Worm (Caenorhabditis elegans) whole organism, L4/young adult: ENCODE data around the gene ZK418.13.
A peak's percentile ranks its signal among the peaks of the same experiment; 100 is the strongest.

Experiments used
- W03F9.2 ChIP-seq: fragments of 150-350 bp; optimal IDR thresholded peaks from 2 replicates; lab custom pipeline; 2014; ENCODE audit warnings: missing biosample characterization, missing genetic modification characterization
- dao-5 ChIP-seq: sonication (generic microtip); optimal IDR thresholded peaks from 2 replicates; lab custom pipeline; 2016; ENCODE audit warnings: missing genotype, missing genetic modification characterization, moderate library complexity, missing compliant biosample characterization
- him-1 ChIP-seq: sonication (generic microtip); optimal IDR thresholded peaks from 2 replicates; lab custom pipeline; 2016; ENCODE audit warnings: missing genotype, missing genetic modification reagents, missing genetic modification characterization, missing compliant biosample characterization

ZK418.13 gene

ce11 chrIII:7068520-7069113 is 7.7 kb downstream of the ZK418.13 start, which contains the start of the genes ubc-18 and R01H2.8:
TSS of gene ubc-18 (minus strand) at chrIII:7068570.
TSS of gene R01H2.8 (plus strand) at chrIII:7069063.
- TF ChIP-seq W03F9.2 (tag; lab: Kevin White, UChicago) (peak; percentile 34), dao-5 (tag; lab: Kevin White, UChicago) (no peak)

- TF ChIP-seq him-1 (no peak), dao-5 (tag; lab: Kevin White, UChicago) (no peak), W03F9.2 (tag; lab: Kevin White, UChicago) (no peak)
These were observed 8.8 kb downstream of the ZK418.13 start, which contains the start of gene ger-1 for ce11 chrIII:7067385-7067896. TSS of gene ger-1 (minus strand) at chrIII:7067477.

- no peak for TF ChIP-seq W03F9.2 (tag; lab: Kevin White, UChicago)
- no peak for TF ChIP-seq dao-5 (tag; lab: Kevin White, UChicago)
- no peak for TF ChIP-seq him-1
These were observed 12.1 kb downstream of the ZK418.13 start, which contains the start of gene R01H2.4 for ce11 chrIII:7064185-7064584. TSS of gene R01H2.4 (minus strand) at chrIII:7064285.

ce11 chrIII:7063061-7063460 is 13.2 kb downstream of the ZK418.13 start:
- no peak for TF ChIP-seq him-1
- no peak for TF ChIP-seq W03F9.2 (tag; lab: Kevin White, UChicago)
- no peak for TF ChIP-seq dao-5 (tag; lab: Kevin White, UChicago)

- TF ChIP-seq W03F9.2 (tag; lab: Kevin White, UChicago) (no peak), him-1 (no peak), dao-5 (tag; lab: Kevin White, UChicago) (no peak)
These were observed 13.7 kb downstream of the ZK418.13 start, which contains the start of gene R01H2.1 for ce11 chrIII:7062580-7062979. TSS of gene R01H2.1 (plus strand) at chrIII:7062880.

ce11 chrIII:7060531-7061095 is 15.7 kb downstream of the ZK418.13 start, which contains the start of gene egg-2:
TSS of gene egg-2 (minus strand) at chrIII:7060583.
- TF ChIP-seq W03F9.2 (tag; lab: Kevin White, UChicago) (no peak), dao-5 (tag; lab: Kevin White, UChicago) (no peak), him-1 (no peak)

- TF ChIP-seq dao-5 (tag; lab: Kevin White, UChicago) (no peak), him-1 (no peak), W03F9.2 (tag; lab: Kevin White, UChicago) (no peak)
These were observed 20.0 kb downstream of the ZK418.13 start, which contains the start of gene R01H2.2 for ce11 chrIII:7056241-7056640. TSS of gene R01H2.2 (plus strand) at chrIII:7056541.

ce11 chrIII:7045643-7046042 is 30.6 kb downstream of the ZK418.13 start, which contains the start of gene R01H2.7:
TSS of gene R01H2.7 (minus strand) at chrIII:7045743.
- TF ChIP-seq dao-5 (tag; lab: Kevin White, UChicago) (no peak), W03F9.2 (tag; lab: Kevin White, UChicago) (no peak), him-1 (no peak)

- TF ChIP-seq W03F9.2 (tag; lab: Kevin White, UChicago) (no peak), dao-5 (tag; lab: Kevin White, UChicago) (no peak), him-1 (no peak)
These were observed 41.7 kb downstream of the ZK418.13 start for ce11 chrIII:7034252-7035223.

ce11 chrIII:7032070-7032469 is 44.2 kb downstream of the ZK418.13 start:
- TF ChIP-seq W03F9.2 (tag; lab: Kevin White, UChicago) (no peak), him-1 (no peak), dao-5 (tag; lab: Kevin White, UChicago) (no peak)

- TF ChIP-seq dao-5 (tag; lab: Kevin White, UChicago) (no peak), him-1 (peak; percentile 50)
These were observed 46.1 kb downstream of the ZK418.13 start for ce11 chrIII:7030044-7030804.

ce11 chrIII:7029105-7029504 is 47.2 kb downstream of the ZK418.13 start, which contains the start of gene cyk-1:
TSS of gene cyk-1 (minus strand) at chrIII:7029205.
- TF ChIP-seq dao-5 (tag; lab: Kevin White, UChicago), result no peak
- no peak for TF ChIP-seq him-1
- TF ChIP-seq W03F9.2 (tag; lab: Kevin White, UChicago), result no peak
